Worm (Caenorhabditis elegans) whole organism, L3 larva: ENCODE results near the gene sea-1.

Experiments
- ama-1 ChIP-seq: fragments of 150-350 bp; optimal IDR thresholded peaks from 2 replicates; lab custom pipeline; 2018
- fos-1 ChIP-seq: fragments of 150-350 bp; optimal IDR thresholded peaks from 2 replicates; lab custom pipeline; 2014; ENCODE audit warnings: missing biosample characterization, missing genetic modification characterization
- lin-39 ChIP-seq: fragments of 150-350 bp; optimal IDR thresholded peaks from 2 replicates; lab custom pipeline; 2018; ENCODE audit warnings: missing biosample characterization, missing genetic modification reagents, missing genetic modification characterization
- nhr-25 ChIP-seq: sonication (generic microtip); optimal IDR thresholded peaks from 2 replicates; lab custom pipeline; 2017; ENCODE audit warnings: missing biosample characterization, missing genetic modification characterization
- pha-4 ChIP-seq: fragments of 150-350 bp; optimal IDR thresholded peaks from 2 replicates; lab custom pipeline; 2014; ENCODE audit warnings: missing biosample characterization, missing genetic modification reagents, missing genetic modification characterization
- unc-62 ChIP-seq: fragments of 150-350 bp; sonication (generic microtip); optimal IDR thresholded peaks from 4 replicates; lab custom pipeline; 2014; ENCODE audit warnings: missing biosample characterization, missing genetic modification reagents, missing genetic modification characterization
- zag-1 ChIP-seq: fragments of 150-350 bp; optimal IDR thresholded peaks from 2 replicates; lab custom pipeline; 2014; ENCODE audit warnings: missing biosample characterization, missing genetic modification characterization

DNA sequence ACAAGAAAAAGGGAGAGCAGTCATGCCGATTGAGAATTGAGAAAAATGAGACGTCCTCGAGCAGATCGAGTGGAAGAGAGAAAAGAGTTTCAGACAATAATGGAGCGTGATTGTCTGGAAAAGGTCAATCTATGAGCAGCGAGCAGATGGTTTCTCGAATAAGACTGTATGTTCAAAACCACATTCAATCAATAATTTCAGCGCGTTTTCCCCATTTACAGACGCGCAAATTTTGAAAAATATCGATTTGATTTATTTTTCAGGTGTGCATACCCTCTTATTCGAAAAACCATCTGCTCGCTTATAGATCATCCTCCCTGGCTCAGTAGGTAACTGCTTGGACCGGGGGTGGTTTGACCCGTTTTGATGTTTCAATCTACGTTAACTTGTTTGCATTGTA is 34.2 kb downstream of the sea-1 start, which contains the start of gene fbxb-31:
- TF ChIP-seq nhr-25 (tag; lab: Kevin White, UChicago): no peak
- TF ChIP-seq unc-62 (GFP tag; lab: Kevin White, UChicago): no peak
- TF ChIP-seq pha-4 (tag; lab: Kevin White, UChicago): no peak
- no peak for TF ChIP-seq lin-39
- no peak for TF ChIP-seq ama-1 (lab: Kevin White, UChicago)
- no peak for TF ChIP-seq fos-1 (tag; lab: Kevin White, UChicago)
- no peak for TF ChIP-seq zag-1 (tag; lab: Kevin White, UChicago)
